Worm (Caenorhabditis elegans): ENCODE measurements around the gene str-188.

str-188 gene

ce11 chrV:9679166-9679565 lies 37.3 kb upstream of the str-188 start, which contains the start of gene ZK287.9:
Gene ZK287.9 (plus strand): TSS chrV:9679357.
- TF ChIP-seq pag-3 (tag; optimal IDR thresholded peaks at IDR 0.05; ENCODE audit: borderline replicate concordance), result no peak
- TF ChIP-seq sdc-2 (tag; optimal IDR thresholded peaks at IDR 0.05), result no peak
- no peak for TF ChIP-seq rnt-1 (tag; optimal IDR thresholded peaks at IDR 0.05)
- TF ChIP-seq lin-11 (tag; optimal IDR thresholded peaks at IDR 0.05), result no peak
- no peak for TF ChIP-seq fax-1 (tag; optimal IDR thresholded peaks at IDR 0.05)
- no peak for TF ChIP-seq ceh-22 (tag; optimal IDR thresholded peaks at IDR 0.05)
- no peak for TF ChIP-seq sox-4 (tag; optimal IDR thresholded peaks at IDR 0.05)
- TF ChIP-seq ceh-6 (GFP tag; optimal IDR thresholded peaks at IDR 0.05), result no peak
- no peak for TF ChIP-seq tbx-2 (tag; optimal IDR thresholded peaks at IDR 0.05)
- no peak for TF ChIP-seq unc-42 (tag; optimal IDR thresholded peaks at IDR 0.05)
- TF ChIP-seq ahr-1 (tag; optimal IDR thresholded peaks at IDR 0.05), result no peak
- TF ChIP-seq dmd-4 (tag; optimal IDR thresholded peaks at IDR 0.05; ENCODE audit: borderline replicate concordance), result no peak
- TF ChIP-seq nhr-232 (tag; optimal IDR thresholded peaks at IDR 0.05), result no peak

DNA sequence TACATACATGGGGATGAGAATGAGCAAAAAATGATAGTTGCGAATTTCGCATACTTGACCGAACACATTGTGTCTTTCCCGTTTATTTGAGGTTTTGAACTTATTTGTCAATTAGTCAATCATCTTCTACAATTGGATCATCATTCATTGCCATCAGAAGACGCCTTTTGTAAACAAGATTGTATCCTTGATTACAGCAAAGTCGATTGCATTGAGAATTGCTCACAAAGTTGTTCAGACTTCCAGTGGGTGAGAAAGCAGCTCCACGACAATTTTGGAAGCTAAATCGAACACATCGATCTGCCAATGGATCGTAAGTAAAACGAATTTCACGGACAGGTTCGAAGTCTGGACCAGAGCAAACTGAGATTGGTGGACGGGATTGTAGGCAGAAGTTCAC lies 36.2 kb upstream of the str-188 start:
- TF ChIP-seq F13H6.1 (tag; optimal IDR thresholded peaks at IDR 0.05) (no peak), nhr-232 (tag; optimal IDR thresholded peaks at IDR 0.05) (no peak), ceh-31 (tag; optimal IDR thresholded peaks at IDR 0.05) (no peak), ceh-48 (tag; optimal IDR thresholded peaks at IDR 0.05) (no peak), ceh-9 (tag; optimal IDR thresholded peaks at IDR 0.05) (no peak), sdc-2 (tag; optimal IDR thresholded peaks at IDR 0.05) (no peak), C08G9.2 (tag; optimal IDR thresholded peaks at IDR 0.05) (no peak), ztf-16 (tag; optimal IDR thresholded peaks at IDR 0.05) (no peak), hlh-30 (tag; optimal IDR thresholded peaks at IDR 0.05; ENCODE audit: insufficient read depth) (no peak), ref-2 (tag; optimal IDR thresholded peaks at IDR 0.05) (no peak), ttx-3 (tag; optimal IDR thresholded peaks at IDR 0.05) (no peak), pha-4 (tag; optimal IDR thresholded peaks at IDR 0.05) (no peak), fkh-10 (GFP tag; optimal IDR thresholded peaks at IDR 0.05) (no peak), T23F11.4 (GFP tag; optimal IDR thresholded peaks at IDR 0.05) (no peak), pha-2 (tag; optimal IDR thresholded peaks at IDR 0.05) (no peak), ceh-2 (tag; optimal IDR thresholded peaks at IDR 0.05) (no peak), elt-4 (tag; optimal IDR thresholded peaks at IDR 0.05) (no peak), K09A11.1 (tag; optimal IDR thresholded peaks at IDR 0.05; ENCODE audit: insufficient read depth) (no peak), pag-3 (tag; optimal IDR thresholded peaks at IDR 0.05; ENCODE audit: borderline replicate concordance) (no peak), nfya-1 (tag; optimal IDR thresholded peaks at IDR 0.05) (no peak)

ce11 chrV:9685559-9685958 lies 30.9 kb upstream of the str-188 start, which contains the start of gene ZK287.4:
Gene ZK287.4 (minus strand): TSS chrV:9685659.
- TF ChIP-seq ceh-45 (GFP tag; IDR thresholded peaks at IDR 0.05), result no peak
- no peak for TF ChIP-seq rnt-1 (tag; optimal IDR thresholded peaks at IDR 0.05)
- TF ChIP-seq pha-2 (tag; optimal IDR thresholded peaks at IDR 0.05), result no peak
- no peak for TF ChIP-seq ttx-3 (tag; optimal IDR thresholded peaks at IDR 0.05)
- no peak for TF ChIP-seq K02D7.2 (tag; optimal IDR thresholded peaks at IDR 0.05)
- no peak for TF ChIP-seq ahr-1 (tag; optimal IDR thresholded peaks at IDR 0.05)
- no peak for TF ChIP-seq syd-9 (tag; optimal IDR thresholded peaks at IDR 0.05)
- no peak for TF ChIP-seq ama-1 (optimal IDR thresholded peaks at IDR 0.05)
- TF ChIP-seq hlh-6 (tag; optimal IDR thresholded peaks at IDR 0.05), result no peak
- TF ChIP-seq ceh-18 (tag; optimal IDR thresholded peaks at IDR 0.05), result no peak
- no peak for TF ChIP-seq eyg-1 (tag; optimal IDR thresholded peaks at IDR 0.05)
- no peak for TF ChIP-seq ceh-31 (tag; optimal IDR thresholded peaks at IDR 0.05)
- TF ChIP-seq unc-55 (GFP tag; optimal IDR thresholded peaks at IDR 0.05), result no peak
- no peak for TF ChIP-seq T23F11.4 (GFP tag; optimal IDR thresholded peaks at IDR 0.05)
- no peak for TF ChIP-seq sox-4 (tag; optimal IDR thresholded peaks at IDR 0.05)
- no peak for TF ChIP-seq fax-1 (tag; optimal IDR thresholded peaks at IDR 0.05)
- TF ChIP-seq pqm-1 (tag; optimal IDR thresholded peaks at IDR 0.05), result no peak

Data from whole organism, late embryonic.